In genomic region chr3R:26896260-26896659, dm6 we compare ENCODE assay signal across 3 fruit fly cellular contexts.
A peak's percentile ranks its signal among the peaks of the same experiment; 100 is the strongest.
TF ChIP-seq lines count a peak whose summit lies in the region.

No protein-coding gene starts in this region.

- TF ChIP-seq CTCF in whole organism, embryonic (GFP tag; optimal IDR thresholded peaks at IDR 0.05; lab: Kevin White, UChicago) = no peak

TF ChIP-seq in whole organism, adult, 20 proteins besides CTCF, POLR2A, EP300 and RAD21:
- TF ChIP-seq Clk (GFP tag; optimal IDR thresholded peaks at IDR 0.05; lab: Kevin White, UChicago) (no peak), kay (GFP tag; lab: Kevin White, UChicago; ENCODE audit: borderline replicate concordance) (peak; percentile 83), Mnt (GFP tag; optimal IDR thresholded peaks at IDR 0.05; lab: Kevin White, UChicago) (no peak), cic (GFP tag; optimal IDR thresholded peaks at IDR 0.05; lab: Kevin White, UChicago) (no peak), Hr96 (GFP tag; optimal IDR thresholded peaks at IDR 0.05; lab: Kevin White, UChicago) (no peak), CG5204 (GFP tag; optimal IDR thresholded peaks at IDR 0.05; lab: Kevin White, UChicago) (no peak), CG7045 (GFP tag; optimal IDR thresholded peaks at IDR 0.05; lab: Kevin White, UChicago) (no peak), bab1 (GFP tag; optimal IDR thresholded peaks at IDR 0.05; lab: Kevin White, UChicago) (no peak)

TF ChIP-seq in whole organism, embryonic, 481 proteins besides CTCF, POLR2A, EP300 and RAD21:
- TF ChIP-seq D (optimal IDR thresholded peaks at IDR 0.05; lab: Kevin White, UChicago) (no peak), D (GFP tag; optimal IDR thresholded peaks at IDR 0.05; lab: Kevin White, UChicago) (no peak), Pdp1 (GFP tag; optimal IDR thresholded peaks at IDR 0.05; lab: Kevin White, UChicago) (peak in 1 of 2 experiments; percentile 61), toy (GFP tag; IDR thresholded peaks at IDR 0.05; lab: Robert Waterston, UW) (0 out of 2 replicates have a peak, but pooled peaks have one; percentile 13)

TF ChIP-seq in whole organism, prepupa, 60 proteins besides CTCF, POLR2A, EP300 and RAD21:
- TF ChIP-seq vri (GFP tag; optimal IDR thresholded peaks at IDR 0.05; lab: Kevin White, UChicago) = peak; percentile 15
- TF ChIP-seq Smox (GFP tag; optimal IDR thresholded peaks at IDR 0.05; lab: Kevin White, UChicago) = no peak
- no peak for TF ChIP-seq CG6808 (GFP tag; optimal IDR thresholded peaks at IDR 0.05; lab: Kevin White, UChicago)
- TF ChIP-seq CG15336 (GFP tag; IDR thresholded peaks at IDR 0.05; lab: Robert Waterston, UW) = 0 out of 2 replicates have a peak, but pooled peaks have one; percentile 11
TF ChIP-seq in whole organism, prepupa: peak in this region for 2.
